Fruit fly (Drosophila melanogaster) whole organism, embryonic: ENCODE data around the gene CG43121.

Source experiments
- Blimp-1 ChIP-seq: fragments of 200-800 bp; sonication (Bioruptor generic); optimal IDR thresholded peaks from 3 replicates; lab custom pipeline; 2018; ENCODE audit warnings: missing biosample characterization, missing genetic modification characterization, mild to moderate bottlenecking, moderate library complexity, missing genetic modification reagents
- CG10321 ChIP-seq: fragments of 200-800 bp; sonication (Bioruptor generic); IDR thresholded peaks from 2 replicates; pipeline ENCODE4 v1.3.6; 2022; ENCODE audit warnings: missing biosample characterization, missing genetic modification characterization
- CG1233 ChIP-seq: fragments of 200-800 bp; sonication (Bioruptor generic); optimal IDR thresholded peaks from 4 replicates; lab custom pipeline; 2018; ENCODE audit warnings: missing biosample characterization, mild to moderate bottlenecking, missing genetic modification characterization
- CG12744 ChIP-seq: fragments of 200-800 bp; sonication (Bioruptor generic); optimal IDR thresholded peaks from 2 replicates; lab custom pipeline; 2016; ENCODE audit warnings: missing biosample characterization, missing genetic modification characterization
- CG14014 ChIP-seq: fragments of 200-800 bp; sonication (Bioruptor generic); IDR thresholded peaks from 2 replicates; pipeline ENCODE4 v1.3.6; 2022; ENCODE audit warnings: missing biosample characterization, missing genetic modification characterization
- CG1529 ChIP-seq: fragments of 200-800 bp; sonication (Bioruptor generic); optimal IDR thresholded peaks from 3 replicates; lab custom pipeline; 2018; ENCODE audit warnings: missing biosample characterization, missing genetic modification characterization
- CG16813 ChIP-seq: fragments of 200-800 bp; sonication (Bioruptor generic); IDR thresholded peaks from 3 replicates; pipeline ENCODE4 v1.3.6; 2022; ENCODE audit warnings: missing biosample characterization, missing genetic modification characterization; ENCODE audit not compliant: partially characterized antibody
- CG17359 ChIP-seq: fragments of 200-800 bp; sonication (Bioruptor generic); optimal IDR thresholded peaks from 3 replicates; lab custom pipeline; 2018; ENCODE audit warnings: missing biosample characterization, mild to moderate bottlenecking, missing genetic modification characterization, moderate library complexity
- CG2889 ChIP-seq: fragments of 200-800 bp; sonication (Bioruptor generic); IDR thresholded peaks from 3 replicates; pipeline ENCODE4 v1.3.6; 2022; ENCODE audit warnings: missing biosample characterization, missing genetic modification characterization
- CG3163 ChIP-seq: fragments of 200-800 bp; sonication (Bioruptor generic); optimal IDR thresholded peaks from 3 replicates; lab custom pipeline; 2016; ENCODE audit warnings: missing biosample characterization, missing genetic modification characterization
- CG33557 ChIP-seq: fragments of 200-800 bp; sonication (Bioruptor generic); optimal IDR thresholded peaks from 2 replicates; lab custom pipeline; 2019; ENCODE audit warnings: missing biosample characterization, mild to moderate bottlenecking, missing genetic modification characterization, moderate library complexity
- CG3838 ChIP-seq: fragments of 200-800 bp; sonication (Bioruptor generic); optimal IDR thresholded peaks from 3 replicates; lab custom pipeline; 2016; ENCODE audit warnings: missing biosample characterization, missing genetic modification characterization
- CG3847 ChIP-seq: fragments of 200-800 bp; sonication (Bioruptor generic); IDR thresholded peaks from 2 replicates; pipeline ENCODE4 v1.3.6; 2022; ENCODE audit warnings: missing biosample characterization, missing genetic modification characterization
- CG3995 ChIP-seq: fragments of 200-800 bp; sonication (Bioruptor generic); optimal IDR thresholded peaks from 3 replicates; lab custom pipeline; 2016; ENCODE audit warnings: missing biosample characterization, missing genetic modification characterization
- CG4282 ChIP-seq: fragments of 200-800 bp; sonication (Bioruptor generic); optimal IDR thresholded peaks from 2 replicates; lab custom pipeline; 2016; ENCODE audit warnings: missing biosample characterization, missing genetic modification characterization
- CG6689 ChIP-seq: fragments of 200-800 bp; sonication (Bioruptor generic); IDR thresholded peaks from 2 replicates; pipeline ENCODE4 v1.3.6; 2022; ENCODE audit warnings: missing biosample characterization, missing genetic modification characterization
- CG8359 ChIP-seq: fragments of 200-800 bp; sonication (Bioruptor generic); optimal IDR thresholded peaks from 2 replicates; lab custom pipeline; 2017; ENCODE audit warnings: missing biosample characterization, mild to moderate bottlenecking, missing genetic modification characterization, borderline replicate concordance
- CG9215 ChIP-seq: fragments of 200-800 bp; sonication (Bioruptor generic); IDR thresholded peaks from 2 replicates; pipeline ENCODE4 v1.3.6; 2022; ENCODE audit warnings: missing biosample characterization, missing genetic modification characterization
- CTCF ChIP-seq: fragments of 200-800 bp; sonication (Bioruptor generic); optimal IDR thresholded peaks from 2 replicates; lab custom pipeline; 2017; ENCODE audit warnings: missing biosample characterization, mild to moderate bottlenecking, missing genetic modification characterization, moderate library complexity
- Doc2 ChIP-seq: fragments of 200-800 bp; sonication (Bioruptor generic); IDR thresholded peaks from 2 replicates; pipeline ENCODE4 v1.3.6; 2022; ENCODE audit warnings: missing biosample characterization, missing genetic modification characterization
- Hmx ChIP-seq: fragments of 200-800 bp; sonication (Bioruptor generic); optimal IDR thresholded peaks from 2 replicates; lab custom pipeline; 2016; ENCODE audit warnings: missing biosample characterization, missing genetic modification characterization
- NK7.1 ChIP-seq: fragments of 200-800 bp; sonication (Bioruptor generic); optimal IDR thresholded peaks from 3 replicates; lab custom pipeline; 2016; ENCODE audit warnings: missing biosample characterization, missing genetic modification characterization
- Scr ChIP-seq: fragments of 200-800 bp; sonication (Bioruptor generic); IDR thresholded peaks from 2 replicates; pipeline ENCODE4 v1.3.6; 2022; ENCODE audit warnings: missing biosample characterization, missing genetic modification characterization; ENCODE audit not compliant: partially characterized antibody
- Sox102F ChIP-seq: fragments of 200-800 bp; sonication (Bioruptor generic); optimal IDR thresholded peaks from 2 replicates; lab custom pipeline; 2018; ENCODE audit warnings: missing biosample characterization, mild to moderate bottlenecking, missing genetic modification characterization, moderate library complexity
- Ssrp ChIP-seq: fragments of 200-800 bp; sonication (Bioruptor generic); optimal IDR thresholded peaks from 2 replicates; lab custom pipeline; 2018; ENCODE audit warnings: missing biosample characterization, mild to moderate bottlenecking, missing genetic modification characterization, moderate library complexity
- Stat92E ChIP-seq, 3 experiments: fragments of >200 bp in 2 of 3; fragments of 200-800 bp in 1 of 3; sonication (Bioruptor generic) in 1 of 3; optimal IDR thresholded peaks; 2 replicates each; lab custom pipeline; 2017 to 2019; ENCODE audit warnings: missing biosample characterization in 3 of 3, missing genetic modification characterization in 3 of 3, mild to moderate bottlenecking in 1 of 3, moderate library complexity in 1 of 3
- TFAM ChIP-seq: fragments of 200-800 bp; sonication (Bioruptor generic); optimal IDR thresholded peaks from 2 replicates; lab custom pipeline; 2017; ENCODE audit warnings: missing biosample characterization, missing genetic modification characterization, inconsistent platforms
- ac ChIP-seq: fragments of 200-800 bp; sonication (Bioruptor generic); optimal IDR thresholded peaks from 3 replicates; lab custom pipeline; 2017; ENCODE audit warnings: missing biosample characterization, mild to moderate bottlenecking, missing genetic modification characterization
- aop ChIP-seq: fragments of 200-800 bp; sonication (Bioruptor generic); IDR thresholded peaks from 2 replicates; pipeline ENCODE4 v1.3.6; 2022; ENCODE audit warnings: missing biosample characterization, missing genetic modification characterization
- cas ChIP-seq: fragments of 200-800 bp; sonication (Bioruptor generic); IDR thresholded peaks from 2 replicates; pipeline ENCODE4 v1.3.6; 2022; ENCODE audit warnings: missing biosample characterization, missing genetic modification characterization
- crc ChIP-seq: fragments of 200-800 bp; sonication (Bioruptor generic); optimal IDR thresholded peaks from 2 replicates; lab custom pipeline; 2016; ENCODE audit warnings: missing biosample characterization, missing genetic modification characterization
- danr ChIP-seq: fragments of 200-800 bp; sonication (Bioruptor generic); IDR thresholded peaks from 2 replicates; pipeline ENCODE4 v1.3.6; 2022; ENCODE audit warnings: missing biosample characterization, missing genetic modification characterization
- dati ChIP-seq: fragments of 200-800 bp; sonication (Bioruptor generic); IDR thresholded peaks from 2 replicates; pipeline ENCODE4 v1.3.6; 2022; ENCODE audit warnings: missing biosample characterization, missing genetic modification characterization
- dpn ChIP-seq, 2 experiments: fragments of 200-800 bp; sonication (Bioruptor generic); optimal IDR thresholded peaks; 3 replicates each; lab custom pipeline; 2016; ENCODE audit warnings: missing biosample characterization in 2 of 2, missing genetic modification characterization in 2 of 2
- en ChIP-seq: fragments of 200-800 bp; sonication (Bioruptor generic); optimal IDR thresholded peaks from 2 replicates; lab custom pipeline; 2016; ENCODE audit warnings: missing biosample characterization, missing genetic modification characterization
- gcm ChIP-seq: fragments of 200-800 bp; sonication (Bioruptor generic); optimal IDR thresholded peaks from 2 replicates; lab custom pipeline; 2019; ENCODE audit warnings: missing biosample characterization, mild to moderate bottlenecking, missing genetic modification characterization, moderate library complexity
- gcm2 ChIP-seq: fragments of 200-800 bp; sonication (Bioruptor generic); optimal IDR thresholded peaks from 2 replicates; lab custom pipeline; 2016; ENCODE audit warnings: missing biosample characterization, missing genetic modification characterization
- grn ChIP-seq: fragments of 200-800 bp; sonication (Bioruptor generic); optimal IDR thresholded peaks from 3 replicates; lab custom pipeline; 2017; ENCODE audit warnings: missing biosample characterization, missing genetic modification characterization
- gt ChIP-seq: fragments of 200-800 bp; sonication (Bioruptor generic); IDR thresholded peaks from 2 replicates; pipeline ENCODE4 v1.3.6; 2022; ENCODE audit warnings: missing biosample characterization, missing genetic modification characterization
- her ChIP-seq: fragments of 200-800 bp; sonication (Bioruptor generic); optimal IDR thresholded peaks from 2 replicates; lab custom pipeline; 2016; ENCODE audit warnings: missing biosample characterization, missing genetic modification characterization
- jumu ChIP-seq: fragments of 200-800 bp; sonication (Bioruptor generic); optimal IDR thresholded peaks from 3 replicates; lab custom pipeline; 2016; ENCODE audit warnings: missing biosample characterization, missing genetic modification characterization
- kah ChIP-seq: fragments of 200-800 bp; sonication (Bioruptor generic); optimal IDR thresholded peaks from 2 replicates; lab custom pipeline; 2018; ENCODE audit warnings: missing biosample characterization, mild to moderate bottlenecking, missing genetic modification characterization
- onecut ChIP-seq: fragments of 200-800 bp; sonication (Bioruptor generic); IDR thresholded peaks from 2 replicates; pipeline ENCODE4 v1.3.6; 2022; ENCODE audit warnings: missing biosample characterization, missing genetic modification characterization
- otp ChIP-seq: fragments of 200-800 bp; sonication (Bioruptor generic); IDR thresholded peaks from 3 replicates; pipeline ENCODE4, ENCODE4 v1.3.6; 2022; ENCODE audit warnings: missing biosample characterization, missing genetic modification characterization
- p53 ChIP-seq: fragments of 200-800 bp; sonication (Bioruptor generic); optimal IDR thresholded peaks from 2 replicates; lab custom pipeline; 2016; ENCODE audit warnings: missing biosample characterization, missing genetic modification characterization
- pzg ChIP-seq: fragments of 200-800 bp; sonication (Bioruptor generic); optimal IDR thresholded peaks from 3 replicates; lab custom pipeline; 2018; ENCODE audit warnings: missing biosample characterization, mild to moderate bottlenecking, missing genetic modification characterization, moderate library complexity
- ranshi ChIP-seq: fragments of 200-800 bp; sonication (Bioruptor generic); IDR thresholded peaks from 2 replicates; pipeline ENCODE4 v1.3.6; 2022; ENCODE audit warnings: missing biosample characterization, missing genetic modification characterization
- salm ChIP-seq: fragments of 200-800 bp; sonication (Bioruptor generic); optimal IDR thresholded peaks from 2 replicates; lab custom pipeline; 2018; ENCODE audit warnings: missing biosample characterization, mild to moderate bottlenecking, missing genetic modification characterization
- schlank ChIP-seq: fragments of 200-800 bp; sonication (Bioruptor generic); optimal IDR thresholded peaks from 2 replicates; lab custom pipeline; 2018; ENCODE audit warnings: missing biosample characterization, mild to moderate bottlenecking, missing genetic modification characterization
- sr ChIP-seq: fragments of 200-800 bp; sonication (Bioruptor generic); IDR thresholded peaks from 3 replicates; pipeline ENCODE4 v1.3.6; 2022; ENCODE audit warnings: missing biosample characterization, missing genetic modification characterization
- zf30C ChIP-seq: fragments of 200-800 bp; sonication (Bioruptor generic); optimal IDR thresholded peaks from 3 replicates; lab custom pipeline; 2018; ENCODE audit warnings: missing biosample characterization, mild to moderate bottlenecking, missing genetic modification characterization

CG43121 gene

dm6 chr3L:14634773-14635563 is 37.3 kb downstream of the CG43121 start (continued):
- TF ChIP-seq NK7.1 (GFP tag; lab: Kevin White, UChicago) (no peak), CG10321 (GFP tag; lab: Robert Waterston, UW) (peak; percentile 47; the same call in 1 of the 2 replicates), CTCF (GFP tag; lab: Kevin White, UChicago) (peak; percentile 19), zf30C (GFP tag; lab: Kevin White, UChicago) (peak; percentile 91), Hmx (GFP tag; lab: Kevin White, UChicago) (no peak), CG1529 (GFP tag; lab: Kevin White, UChicago) (peak; percentile 53), Stat92E (GFP tag; optimal IDR thresholded peaks at IDR 0.05; lab: Kevin White, UChicago) (peak in 1 of 3 experiments; percentile 67), otp (GFP tag; lab: Robert Waterston, UW) (no peak), cas (GFP tag; lab: Robert Waterston, UW) (no peak), Blimp-1 (GFP tag; lab: Kevin White, UChicago) (peak; percentile 78), her (GFP tag; lab: Kevin White, UChicago) (no peak), kah (no peak), Scr (GFP tag; lab: Robert Waterston, UW) (no peak), CG16813 (no peak), grn (peak; percentile 71), CG3163 (no peak), CG3847 (GFP tag; lab: Robert Waterston, UW) (no peak), CG2889 (no peak), Sox102F (GFP tag; lab: Kevin White, UChicago) (peak; percentile 64), jumu (no peak), CG17359 (tag; lab: Kevin White, UChicago) (peak; percentile 51), CG8359 (peak; percentile 58), dati (no peak), en (GFP tag; lab: Kevin White, UChicago) (no peak), dpn (GFP tag; optimal IDR thresholded peaks at IDR 0.05; lab: Kevin White, UChicago) (peak in 1 of 2 experiments; percentile 36), gcm2 (GFP tag; lab: Kevin White, UChicago) (no peak), CG33557 (GFP tag; lab: Kevin White, UChicago) (peak; percentile 93), CG12744 (GFP tag; lab: Kevin White, UChicago) (no peak), sr (no peak), gcm (GFP tag; lab: Kevin White, UChicago) (peak; percentile 76), onecut (GFP tag; lab: Robert Waterston, UW) (peak; percentile 34; the same call in 1 of the 2 replicates), pzg (GFP tag; lab: Kevin White, UChicago) (no peak), CG6689 (GFP tag; lab: Robert Waterston, UW) (peak; percentile 86), Doc2 (GFP tag; lab: Robert Waterston, UW) (no peak), ac (GFP tag; lab: Kevin White, UChicago) (peak; percentile 64), gt (GFP tag; lab: Robert Waterston, UW) (no peak), CG14014 (GFP tag; lab: Robert Waterston, UW) (no peak), crc (no peak), TFAM (GFP tag; lab: Kevin White, UChicago) (no peak), schlank (no peak), salm (tag; lab: Kevin White, UChicago) (peak; percentile 10), Ssrp (tag; lab: Kevin White, UChicago) (peak; percentile 81), CG9215 (GFP tag; lab: Robert Waterston, UW) (no peak), CG4282 (GFP tag; lab: Kevin White, UChicago) (no peak), CG3838 (GFP tag; lab: Kevin White, UChicago) (no peak), CG1233 (GFP tag; lab: Kevin White, UChicago) (peak; percentile 64), p53 (no peak), aop (GFP tag; lab: Robert Waterston, UW) (0 out of 2 replicates have a peak, but pooled peaks have one; percentile 14), danr (GFP tag; lab: Robert Waterston, UW) (no peak), ranshi (GFP tag; lab: Robert Waterston, UW) (peak; percentile 8; the same call in 1 of the 2 replicates), CG3995 (GFP tag; lab: Kevin White, UChicago) (no peak)
